Worm (Caenorhabditis elegans) whole organism, L2 larva: ENCODE data around the gene glb-23.

ENCODE experiments used
- F13H6.1 ChIP-seq: sonication (generic microtip); optimal IDR thresholded peaks from 2 replicates; lab custom pipeline; 2016; ENCODE audit warnings: missing genetic modification characterization, missing compliant biosample characterization
- Y55F3AM.14 ChIP-seq: fragments of 200-800 bp; sonication (Bioruptor generic); optimal IDR thresholded peaks from 2 replicates; lab custom pipeline; 2018; ENCODE audit warnings: mild to moderate bottlenecking, missing genetic modification characterization, missing compliant biosample characterization
- aly-2 ChIP-seq: fragments of 150-350 bp; optimal IDR thresholded peaks from 2 replicates; lab custom pipeline; 2014; ENCODE audit warnings: missing biosample characterization, missing genetic modification characterization
- ama-1 ChIP-seq: fragments of 150-350 bp; optimal IDR thresholded peaks from 2 replicates; lab custom pipeline; 2018; ENCODE audit warnings: inconsistent platforms
- blmp-1 ChIP-seq: sonication (generic microtip); optimal IDR thresholded peaks from 2 replicates; lab custom pipeline; 2017; ENCODE audit warnings: missing genetic modification characterization, mild to moderate bottlenecking, missing compliant biosample characterization, antibody characterized with exemption, moderate library complexity; ENCODE audit not compliant: insufficient read depth
- ceh-82 ChIP-seq: fragments of 150-350 bp; optimal IDR thresholded peaks from 2 replicates; lab custom pipeline; 2014; ENCODE audit warnings: missing biosample characterization, missing genetic modification characterization
- egl-27 ChIP-seq: sonication (generic microtip); optimal IDR thresholded peaks from 3 replicates; lab custom pipeline; 2017; ENCODE audit warnings: missing biosample characterization, missing genetic modification reagents, missing genetic modification characterization
- elt-3 ChIP-seq: sonication (generic microtip); optimal IDR thresholded peaks from 2 replicates; lab custom pipeline; 2017; ENCODE audit warnings: missing biosample characterization, missing genetic modification characterization
- fos-1 ChIP-seq: fragments of 150-350 bp; optimal IDR thresholded peaks from 2 replicates; lab custom pipeline; 2014; ENCODE audit warnings: missing biosample characterization, missing genetic modification characterization
- gmeb-1 ChIP-seq: fragments of 150-350 bp; optimal IDR thresholded peaks from 2 replicates; lab custom pipeline; 2014; ENCODE audit warnings: missing biosample characterization, missing genetic modification characterization
- lin-11 ChIP-seq: fragments of 150-350 bp; sonication (generic microtip); optimal IDR thresholded peaks from 2 replicates; lab custom pipeline; 2014; ENCODE audit warnings: missing biosample characterization, missing genetic modification characterization, inconsistent platforms, mixed read lengths
- lin-13 ChIP-seq: fragments of 150-350 bp; optimal IDR thresholded peaks from 2 replicates; lab custom pipeline; 2014; ENCODE audit warnings: missing biosample characterization, missing genetic modification reagents, missing genetic modification characterization
- mbf-1 ChIP-seq: sonication (generic microtip); optimal IDR thresholded peaks from 2 replicates; lab custom pipeline; 2017; ENCODE audit warnings: missing biosample characterization, missing genetic modification characterization
- nhr-12 ChIP-seq: fragments of 150-350 bp; optimal IDR thresholded peaks from 2 replicates; lab custom pipeline; 2014; ENCODE audit warnings: missing biosample characterization, missing genetic modification characterization
- nhr-129 ChIP-seq: fragments of 150-350 bp; optimal IDR thresholded peaks from 2 replicates; lab custom pipeline; 2014; ENCODE audit warnings: missing biosample characterization, missing genetic modification characterization
- nhr-21 ChIP-seq: fragments of 150-350 bp; optimal IDR thresholded peaks from 2 replicates; lab custom pipeline; 2014; ENCODE audit warnings: missing biosample characterization, missing genetic modification characterization
- nhr-23 ChIP-seq: fragments of 150-350 bp; optimal IDR thresholded peaks from 2 replicates; lab custom pipeline; 2014; ENCODE audit warnings: missing biosample characterization, missing genetic modification reagents, missing genetic modification characterization
- nhr-237 ChIP-seq: fragments of 150-350 bp; optimal IDR thresholded peaks from 2 replicates; lab custom pipeline; 2014; ENCODE audit warnings: missing biosample characterization, missing genetic modification characterization
- nhr-25 ChIP-seq: fragments of 150-350 bp; sonication (generic microtip); optimal IDR thresholded peaks from 3 replicates; lab custom pipeline; 2014; ENCODE audit warnings: missing biosample characterization, missing genetic modification characterization
- nhr-6 ChIP-seq: fragments of 150-350 bp; optimal IDR thresholded peaks from 2 replicates; lab custom pipeline; 2014; ENCODE audit warnings: missing biosample characterization, missing genetic modification characterization
- nhr-77 ChIP-seq: fragments of 150-350 bp; optimal IDR thresholded peaks from 2 replicates; lab custom pipeline; 2014; ENCODE audit warnings: missing biosample characterization, missing genetic modification characterization
- sem-4 ChIP-seq: fragments of 150-350 bp; optimal IDR thresholded peaks from 2 replicates; lab custom pipeline; 2014; ENCODE audit warnings: missing biosample characterization, missing genetic modification reagents, missing genetic modification characterization
- skn-1 ChIP-seq: sonication (generic microtip); optimal IDR thresholded peaks from 2 replicates; lab custom pipeline; 2017; ENCODE audit warnings: missing biosample characterization, missing genetic modification characterization
- sma-9 ChIP-seq, 2 experiments: fragments of 150-350 bp in 1 of 2; sonication (generic microtip) in 1 of 2; optimal IDR thresholded peaks; 2 replicates each; lab custom pipeline; 2014 to 2016; ENCODE audit warnings: missing genetic modification characterization in 2 of 2, mild to moderate bottlenecking in 1 of 2, missing biosample characterization in 1 of 2, missing compliant biosample characterization in 1 of 2, missing genetic modification reagents in 1 of 2, moderate library complexity in 1 of 2
- unc-39 ChIP-seq: fragments of 150-350 bp; optimal IDR thresholded peaks from 2 replicates; lab custom pipeline; 2014; ENCODE audit warnings: missing biosample characterization, missing genetic modification characterization
- unc-62 ChIP-seq: fragments of 150-350 bp; optimal IDR thresholded peaks from 2 replicates; lab custom pipeline; 2014; ENCODE audit warnings: missing biosample characterization, missing genetic modification reagents, missing genetic modification characterization
- zag-1 ChIP-seq: fragments of 150-350 bp; optimal IDR thresholded peaks from 2 replicates; lab custom pipeline; 2014; ENCODE audit warnings: missing biosample characterization, missing genetic modification characterization
- ztf-11 ChIP-seq: sonication (generic microtip); optimal IDR thresholded peaks from 2 replicates; lab custom pipeline; 2017; ENCODE audit warnings: missing biosample characterization, missing genetic modification characterization
- ztf-4 ChIP-seq: fragments of 150-350 bp; optimal IDR thresholded peaks from 2 replicates; lab custom pipeline; 2014; ENCODE audit warnings: missing biosample characterization, missing genetic modification characterization

The glb-23 gene

ce11 chrIV:7188030-7188429, 31.3 kb downstream of the glb-23 start, which contains the start of gene C42D4.13:
TSS of gene C42D4.13 (minus strand) at chrIV:7188130.
- no peak for TF ChIP-seq Y55F3AM.14 (GFP tag; lab: Kevin White, UChicago)
- no peak for TF ChIP-seq lin-13

- TF ChIP-seq nhr-237 (tag; lab: Kevin White, UChicago) (no peak), gmeb-1 (tag; lab: Kevin White, UChicago) (no peak), ztf-4 (tag; lab: Kevin White, UChicago) (no peak), ama-1 (lab: Kevin White, UChicago) (no peak), ztf-11 (tag; lab: Kevin White, UChicago) (no peak), fos-1 (tag; lab: Kevin White, UChicago) (no peak), sem-4 (tag; lab: Kevin White, UChicago) (no peak)
These were observed 32.5 kb downstream of the glb-23 start, which contains the start of gene str-249 for ce11 chrIV:7186756-7187155. TSS of gene str-249 (minus strand) at chrIV:7186856.

ce11 chrIV:7184597-7184996, 34.7 kb downstream of the glb-23 start, which contains the start of gene clec-179:
TSS of gene clec-179 (minus strand) at chrIV:7184697.
- TF ChIP-seq nhr-12 (tag; lab: Kevin White, UChicago) = no peak
- no peak for TF ChIP-seq ztf-11 (tag; lab: Kevin White, UChicago)

ce11 chrIV:7182818-7183217, 36.5 kb downstream of the glb-23 start:
- TF ChIP-seq ama-1 (lab: Kevin White, UChicago) = no peak
- no peak for TF ChIP-seq blmp-1
- TF ChIP-seq nhr-25 = no peak
- TF ChIP-seq mbf-1 (tag; lab: Kevin White, UChicago) = no peak
- no peak for TF ChIP-seq unc-39 (tag; lab: Kevin White, UChicago)
- TF ChIP-seq nhr-77 (tag; lab: Kevin White, UChicago) = no peak
- TF ChIP-seq lin-13 = no peak
- TF ChIP-seq nhr-21 (tag; lab: Kevin White, UChicago) = no peak
- no peak for TF ChIP-seq elt-3 (tag; lab: Kevin White, UChicago)
- TF ChIP-seq lin-11 (tag; lab: Kevin White, UChicago) = no peak
- TF ChIP-seq gmeb-1 (tag; lab: Kevin White, UChicago) = no peak
- no peak for TF ChIP-seq nhr-23 (tag; lab: Kevin White, UChicago)
- TF ChIP-seq sem-4 (tag; lab: Kevin White, UChicago) = no peak
- TF ChIP-seq aly-2 = no peak
- no peak for TF ChIP-seq nhr-129 (tag; lab: Kevin White, UChicago)
- no peak for TF ChIP-seq Y55F3AM.14 (GFP tag; lab: Kevin White, UChicago)
- no peak for TF ChIP-seq zag-1 (tag; lab: Kevin White, UChicago)
- no peak for TF ChIP-seq F13H6.1 (tag; lab: Kevin White, UChicago)
- TF ChIP-seq sma-9 (GFP tag; optimal IDR thresholded peaks at IDR 0.05; lab: Kevin White, UChicago) = no peak
- TF ChIP-seq sma-9 (tag; optimal IDR thresholded peaks at IDR 0.05; lab: Kevin White, UChicago) = no peak

- TF ChIP-seq unc-62 (GFP tag; lab: Kevin White, UChicago) = no peak
- no peak for TF ChIP-seq nhr-6 (tag; lab: Kevin White, UChicago)
- TF ChIP-seq egl-27 (tag; lab: Kevin White, UChicago) = no peak
- TF ChIP-seq lin-11 (tag; lab: Kevin White, UChicago) = no peak
- TF ChIP-seq blmp-1 = peak; percentile 9
- peak; percentile 40 for TF ChIP-seq nhr-25
- peak; percentile 29 for TF ChIP-seq sma-9 (GFP tag; optimal IDR thresholded peaks at IDR 0.05; lab: Kevin White, UChicago)
- TF ChIP-seq sma-9 (tag; optimal IDR thresholded peaks at IDR 0.05; lab: Kevin White, UChicago) = no peak
- no peak for TF ChIP-seq nhr-23 (tag; lab: Kevin White, UChicago)
- TF ChIP-seq nhr-77 (tag; lab: Kevin White, UChicago) = no peak
- no peak for TF ChIP-seq skn-1
- TF ChIP-seq fos-1 (tag; lab: Kevin White, UChicago) = peak; percentile 65
These were observed 39.0 kb downstream of the glb-23 start, which contains the start of gene cest-10 for ce11 chrIV:7180304-7180703. TSS of gene cest-10 (plus strand) at chrIV:7180557.

ce11 chrIV:7178942-7179341, 40.4 kb downstream of the glb-23 start, which contains the start of gene C42D4.3:
TSS of gene C42D4.3 (plus strand) at chrIV:7179239.
- TF ChIP-seq nhr-25 (peak; percentile 86), ama-1 (lab: Kevin White, UChicago) (no peak), fos-1 (tag; lab: Kevin White, UChicago) (peak; percentile 52)

- no peak for TF ChIP-seq skn-1
- no peak for TF ChIP-seq F13H6.1 (tag; lab: Kevin White, UChicago)
- no peak for TF ChIP-seq nhr-129 (tag; lab: Kevin White, UChicago)
- TF ChIP-seq unc-39 (tag; lab: Kevin White, UChicago) = no peak
- TF ChIP-seq lin-13 = no peak
- no peak for TF ChIP-seq ceh-82 (tag; lab: Kevin White, UChicago)
These were observed 42.4 kb downstream of the glb-23 start, which contains the start of gene str-44 for ce11 chrIV:7176887-7177286. TSS of gene str-44 (plus strand) at chrIV:7177187.
